Fruit fly (Drosophila melanogaster) whole organism, embryonic: ENCODE results near the gene CG13862.

ENCODE experiments used
- Asciz ChIP-seq: fragments of 200-800 bp; sonication (Bioruptor generic); optimal IDR thresholded peaks from 2 replicates; lab custom pipeline; 2017; ENCODE audit warnings: missing biosample characterization, mild to moderate bottlenecking, missing genetic modification characterization, missing genetic modification reagents
- Awh ChIP-seq: fragments of 200-800 bp; sonication (Bioruptor generic); IDR thresholded peaks from 2 replicates; pipeline ENCODE4, ENCODE4 v1.3.6; 2022; ENCODE audit warnings: missing biosample characterization, missing genetic modification characterization
- CG10321 ChIP-seq: fragments of 200-800 bp; sonication (Bioruptor generic); IDR thresholded peaks from 2 replicates; pipeline ENCODE4 v1.3.6; 2022; ENCODE audit warnings: missing biosample characterization, missing genetic modification characterization
- CG10366 ChIP-seq: fragments of 200-800 bp; sonication (Bioruptor generic); IDR thresholded peaks from 2 replicates; pipeline ENCODE4 v1.3.6; 2022; ENCODE audit warnings: missing biosample characterization, missing genetic modification characterization
- CG10979 ChIP-seq: fragments of 200-800 bp; sonication (Bioruptor generic); optimal IDR thresholded peaks from 2 replicates; lab custom pipeline; 2018; ENCODE audit warnings: missing biosample characterization, mild to moderate bottlenecking, missing genetic modification characterization, moderate library complexity
- CG11085 ChIP-seq: fragments of 200-800 bp; sonication (Bioruptor generic); IDR thresholded peaks from 2 replicates; pipeline ENCODE4 v1.3.6; 2022; ENCODE audit warnings: missing biosample characterization, missing genetic modification characterization
- CG1233 ChIP-seq: fragments of 200-800 bp; sonication (Bioruptor generic); optimal IDR thresholded peaks from 4 replicates; lab custom pipeline; 2018; ENCODE audit warnings: missing biosample characterization, mild to moderate bottlenecking, missing genetic modification characterization
- CG12744 ChIP-seq: fragments of 200-800 bp; sonication (Bioruptor generic); optimal IDR thresholded peaks from 2 replicates; lab custom pipeline; 2016; ENCODE audit warnings: missing biosample characterization, missing genetic modification characterization
- CG13775 ChIP-seq: fragments of 200-800 bp; sonication (Bioruptor generic); optimal IDR thresholded peaks from 3 replicates; lab custom pipeline; 2017; ENCODE audit warnings: missing biosample characterization, mild to moderate bottlenecking, missing genetic modification characterization
- CG16813 ChIP-seq: fragments of 200-800 bp; sonication (Bioruptor generic); IDR thresholded peaks from 3 replicates; pipeline ENCODE4 v1.3.6; 2022; ENCODE audit warnings: missing biosample characterization, missing genetic modification characterization; ENCODE audit not compliant: partially characterized antibody
- CG17568 ChIP-seq: fragments of 200-800 bp; sonication (Bioruptor generic); optimal IDR thresholded peaks from 2 replicates; lab custom pipeline; 2018; ENCODE audit warnings: missing biosample characterization, mild to moderate bottlenecking, missing genetic modification characterization, moderate library complexity
- CG4328 ChIP-seq: fragments of 200-800 bp; sonication (Bioruptor generic); optimal IDR thresholded peaks from 3 replicates; lab custom pipeline; 2017; ENCODE audit warnings: missing biosample characterization, missing genetic modification reagents, missing genetic modification characterization
- CG43689 ChIP-seq: fragments of 200-800 bp; sonication (Bioruptor generic); IDR thresholded peaks from 2 replicates; pipeline ENCODE4 v1.3.6; 2022; ENCODE audit warnings: missing biosample characterization, missing genetic modification characterization
- CG4854 ChIP-seq: fragments of 200-800 bp; sonication (Bioruptor generic); optimal IDR thresholded peaks from 2 replicates; lab custom pipeline; 2016; ENCODE audit warnings: missing biosample characterization, missing genetic modification characterization, inconsistent platforms
- CG6654 ChIP-seq: fragments of 200-800 bp; sonication (Bioruptor generic); optimal IDR thresholded peaks from 2 replicates; lab custom pipeline; 2017; ENCODE audit warnings: missing biosample characterization, mild to moderate bottlenecking, missing genetic modification characterization
- CG6791 ChIP-seq: fragments of 200-800 bp; sonication (Bioruptor generic); IDR thresholded peaks from 3 replicates; pipeline ENCODE4 v1.3.6; 2022; ENCODE audit warnings: missing biosample characterization, missing genetic modification characterization; ENCODE audit not compliant: partially characterized antibody
- CG7357 ChIP-seq: fragments of 200-800 bp; sonication (Bioruptor generic); IDR thresholded peaks from 3 replicates; pipeline ENCODE4 v1.3.6; 2022; ENCODE audit warnings: missing biosample characterization, missing genetic modification characterization
- CG7786 ChIP-seq: fragments of 200-800 bp; sonication (Bioruptor generic); optimal IDR thresholded peaks from 2 replicates; lab custom pipeline; 2016; ENCODE audit warnings: missing biosample characterization, missing genetic modification characterization
- CG9797 ChIP-seq: fragments of 200-800 bp; sonication (Bioruptor generic); optimal IDR thresholded peaks from 3 replicates; lab custom pipeline; 2018; ENCODE audit warnings: missing biosample characterization, mild to moderate bottlenecking, missing genetic modification characterization
- CG9932 ChIP-seq: fragments of 200-800 bp; sonication (Bioruptor generic); IDR thresholded peaks from 2 replicates; pipeline ENCODE4 v1.3.6; 2022; ENCODE audit warnings: missing biosample characterization, missing genetic modification characterization
- CTCF ChIP-seq: fragments of 200-800 bp; sonication (Bioruptor generic); optimal IDR thresholded peaks from 2 replicates; lab custom pipeline; 2017; ENCODE audit warnings: missing biosample characterization, mild to moderate bottlenecking, missing genetic modification characterization, moderate library complexity
- CrebB ChIP-seq: fragments of 200-800 bp; sonication (Bioruptor generic); optimal IDR thresholded peaks from 3 replicates; lab custom pipeline; 2018; ENCODE audit warnings: missing biosample characterization, mild to moderate bottlenecking, missing genetic modification characterization
- D19B ChIP-seq: fragments of 200-800 bp; sonication (Bioruptor generic); optimal IDR thresholded peaks from 2 replicates; lab custom pipeline; 2017; ENCODE audit warnings: missing biosample characterization, mild to moderate bottlenecking, missing genetic modification characterization
- Drgx ChIP-seq: fragments of 200-800 bp; sonication (Bioruptor generic); IDR thresholded peaks from 2 replicates; pipeline ENCODE4 v1.3.6; 2022; ENCODE audit warnings: missing biosample characterization, missing genetic modification characterization
- Gug ChIP-seq: fragments of 200-800 bp; sonication (Bioruptor generic); IDR thresholded peaks from 4 replicates; pipeline ENCODE4 v1.3.6; 2022; ENCODE audit warnings: missing biosample characterization, missing genetic modification characterization
- HLH3B ChIP-seq: fragments of 200-800 bp; sonication (Bioruptor generic); IDR thresholded peaks from 2 replicates; pipeline ENCODE4 v1.3.6; 2022; ENCODE audit warnings: missing biosample characterization, missing genetic modification characterization
- Hmx ChIP-seq: fragments of 200-800 bp; sonication (Bioruptor generic); optimal IDR thresholded peaks from 2 replicates; lab custom pipeline; 2016; ENCODE audit warnings: missing biosample characterization, missing genetic modification characterization
- Mrtf ChIP-seq: fragments of 200-800 bp; sonication (Bioruptor generic); IDR thresholded peaks from 3 replicates; pipeline ENCODE4 v1.3.6; 2022; ENCODE audit warnings: missing biosample characterization, missing genetic modification characterization
- Nf-YB ChIP-seq: fragments of 200-800 bp; sonication (Bioruptor generic); optimal IDR thresholded peaks from 3 replicates; lab custom pipeline; 2019; ENCODE audit warnings: missing biosample characterization, mild to moderate bottlenecking, missing genetic modification characterization, moderate library complexity
- Poxn ChIP-seq: fragments of 200-800 bp; sonication (Bioruptor generic); IDR thresholded peaks from 2 replicates; pipeline ENCODE4 v1.3.6; 2022; ENCODE audit warnings: missing biosample characterization, missing genetic modification characterization
- Xbp1 ChIP-seq: fragments of 200-800 bp; sonication (Bioruptor generic); optimal IDR thresholded peaks from 3 replicates; lab custom pipeline; 2016; ENCODE audit warnings: missing biosample characterization, mild to moderate bottlenecking, missing genetic modification characterization
- ab ChIP-seq: fragments of 200-800 bp; sonication (Bioruptor generic); optimal IDR thresholded peaks from 2 replicates; lab custom pipeline; 2016; ENCODE audit warnings: missing biosample characterization, missing genetic modification characterization
- abd-A ChIP-seq: fragments of 200-800 bp; sonication (Bioruptor generic); optimal IDR thresholded peaks from 3 replicates; lab custom pipeline; 2019; ENCODE audit warnings: missing biosample characterization, mild to moderate bottlenecking, missing genetic modification characterization, moderate library complexity
- amos ChIP-seq: fragments of 200-800 bp; sonication (Bioruptor generic); IDR thresholded peaks from 2 replicates; pipeline ENCODE4 v1.3.6; 2022; ENCODE audit warnings: missing biosample characterization, missing genetic modification characterization; ENCODE audit not compliant: partially characterized antibody
- cad ChIP-seq: fragments of >200 bp; optimal IDR thresholded peaks from 2 replicates; lab custom pipeline; 2017; ENCODE audit warnings: missing biosample characterization, missing genetic modification characterization
- chif ChIP-seq, 2 experiments: fragments of 200-800 bp; sonication (Bioruptor generic); optimal IDR thresholded peaks; 3 replicates each; lab custom pipeline; 2016; ENCODE audit warnings: missing biosample characterization in 2 of 2, missing genetic modification characterization in 2 of 2
- corto ChIP-seq: fragments of 200-800 bp; sonication (Bioruptor generic); optimal IDR thresholded peaks from 2 replicates; lab custom pipeline; 2016; ENCODE audit warnings: missing biosample characterization, mild to moderate bottlenecking, missing genetic modification characterization, moderate library complexity
- disco-r ChIP-seq: fragments of 200-800 bp; sonication (Bioruptor generic); optimal IDR thresholded peaks from 2 replicates; lab custom pipeline; 2016; ENCODE audit warnings: missing biosample characterization, missing genetic modification characterization
- ftz-f1 ChIP-seq: fragments of 200-800 bp; sonication (Bioruptor generic); optimal IDR thresholded peaks from 2 replicates; lab custom pipeline; 2016; ENCODE audit warnings: missing biosample characterization, missing genetic modification characterization
- grn ChIP-seq: fragments of 200-800 bp; sonication (Bioruptor generic); optimal IDR thresholded peaks from 3 replicates; lab custom pipeline; 2017; ENCODE audit warnings: missing biosample characterization, missing genetic modification characterization
- hth ChIP-seq: fragments of >200 bp; optimal IDR thresholded peaks from 2 replicates; lab custom pipeline; 2017; ENCODE audit warnings: inconsistent platforms
- ind ChIP-seq: fragments of 200-800 bp; sonication (Bioruptor generic); optimal IDR thresholded peaks from 3 replicates; lab custom pipeline; 2016; ENCODE audit warnings: missing biosample characterization, missing genetic modification characterization
- jing ChIP-seq: fragments of 200-800 bp; sonication (Bioruptor generic); optimal IDR thresholded peaks from 2 replicates; lab custom pipeline; 2018; ENCODE audit warnings: missing biosample characterization, mild to moderate bottlenecking, missing genetic modification characterization
- kni ChIP-seq: fragments of 200-800 bp; sonication (Bioruptor generic); optimal IDR thresholded peaks from 3 replicates; lab custom pipeline; 2017; ENCODE audit warnings: mild to moderate bottlenecking, missing biosample characterization, missing genetic modification reagents, missing genetic modification characterization
- sc ChIP-seq, 3 experiments: fragments of >200 bp in 2 of 3; fragments of 200-800 bp in 1 of 3; sonication (Bioruptor generic) in 1 of 3; optimal IDR thresholded peaks; 2 replicates in 2 of 3; 3 replicates in 1 of 3; lab custom pipeline; 2017; ENCODE audit warnings: mild to moderate bottlenecking in 1 of 3, missing biosample characterization in 1 of 3, missing genetic modification characterization in 1 of 3, missing genetic modification reagents in 1 of 3
- sens-2 ChIP-seq: fragments of 200-800 bp; sonication (Bioruptor generic); IDR thresholded peaks from 2 replicates; pipeline ENCODE4 v1.3.6; 2022; ENCODE audit warnings: missing biosample characterization, missing genetic modification characterization
- tap ChIP-seq: fragments of 200-800 bp; optimal IDR thresholded peaks from 3 replicates; lab custom pipeline; 2019; ENCODE audit warnings: missing biosample characterization, mild to moderate bottlenecking, missing genetic modification characterization, moderate library complexity
- tio ChIP-seq: fragments of 200-800 bp; sonication (Bioruptor generic); optimal IDR thresholded peaks from 2 replicates; lab custom pipeline; 2017; ENCODE audit warnings: missing biosample characterization, missing genetic modification characterization, inconsistent platforms
- twi ChIP-seq: fragments of 200-800 bp; optimal IDR thresholded peaks from 2 replicates; lab custom pipeline; 2019; ENCODE audit warnings: missing biosample characterization, mild to moderate bottlenecking, missing genetic modification characterization, moderate library complexity
- zen2 ChIP-seq: fragments of 200-800 bp; sonication (Bioruptor generic); IDR thresholded peaks from 3 replicates; pipeline ENCODE4 v1.3.6; 2022; ENCODE audit warnings: missing biosample characterization, missing genetic modification characterization; ENCODE audit not compliant: partially characterized antibody
- zfh1 ChIP-seq: fragments of 200-800 bp; sonication (Bioruptor generic); IDR thresholded peaks from 3 replicates; pipeline ENCODE4 v1.3.6; 2022; ENCODE audit warnings: missing biosample characterization, missing genetic modification characterization

Gene CG13862

dm6 chr3R:22368777-22369214, 37.0 kb downstream of the CG13862 start (continued):
- TF ChIP-seq CG9932 (GFP tag; lab: Robert Waterston, UW) (peak; percentile 82), CG13775 (GFP tag; lab: Kevin White, UChicago) (peak; percentile 64), jing (GFP tag; lab: Kevin White, UChicago) (peak; percentile 25), Xbp1 (GFP tag; lab: Kevin White, UChicago) (peak; percentile 56), hth (lab: Kevin White, UChicago) (no peak), Nf-YB (GFP tag; lab: Kevin White, UChicago) (peak; percentile 18), CG7786 (GFP tag; lab: Kevin White, UChicago) (no peak), abd-A (tag; lab: Kevin White, UChicago) (no peak), corto (GFP tag; lab: Kevin White, UChicago) (peak; percentile 69), CG4854 (GFP tag; lab: Kevin White, UChicago) (no peak), CG1233 (GFP tag; lab: Kevin White, UChicago) (no peak), HLH3B (GFP tag; lab: Robert Waterston, UW) (peak; percentile 83), ind (GFP tag; lab: Kevin White, UChicago) (peak; percentile 63), kni (GFP tag; lab: Kevin White, UChicago) (no peak), CG10366 (peak; percentile 76), CTCF (GFP tag; lab: Kevin White, UChicago) (no peak), ab (GFP tag; lab: Kevin White, UChicago) (no peak), Awh (GFP tag; lab: Robert Waterston, UW) (peak; percentile 56; the same call in 1 of the 2 replicates), CG11085 (GFP tag; lab: Robert Waterston, UW) (no peak; the same call in 1 of the 2 replicates), CG7357 (GFP tag; lab: Robert Waterston, UW) (peak; percentile 45; the same call in 1 of the 3 replicates), amos (GFP tag; lab: Robert Waterston, UW) (no peak), CG10321 (GFP tag; lab: Robert Waterston, UW) (peak; percentile 7; the same call in 1 of the 2 replicates), Asciz (GFP tag; lab: Kevin White, UChicago) (peak; percentile 30), Mrtf (GFP tag; lab: Robert Waterston, UW) (peak; percentile 55; the same call in 2 of the 3 replicates), CG43689 (GFP tag; lab: Robert Waterston, UW) (peak; percentile 28; the same call in 1 of the 2 replicates), Drgx (GFP tag; lab: Robert Waterston, UW) (peak; percentile 62), grn (GFP tag; lab: Kevin White, UChicago) (no peak), CG6654 (GFP tag; lab: Kevin White, UChicago) (no peak), CG17568 (GFP tag; lab: Kevin White, UChicago) (no peak), Hmx (peak; percentile 39), CG6791 (GFP tag; lab: Robert Waterston, UW) (0 out of 3 replicates have a peak, but pooled peaks have one; percentile 4), sens-2 (GFP tag; lab: Robert Waterston, UW) (peak; percentile 42; the same call in 1 of the 2 replicates), chif (GFP tag; optimal IDR thresholded peaks at IDR 0.05; lab: Kevin White, UChicago) (peak in 1 of 2 experiments; percentile 13), disco-r (GFP tag; lab: Kevin White, UChicago) (no peak), CG4328 (GFP tag; lab: Kevin White, UChicago) (peak; percentile 46), Gug (GFP tag; lab: Robert Waterston, UW) (peak; percentile 80), zfh1 (GFP tag; lab: Robert Waterston, UW) (peak; percentile 65; the same call in 2 of the 3 replicates), tio (peak; percentile 57), sc (optimal IDR thresholded peaks at IDR 0.05; lab: Kevin White, UChicago) (no peak), sc (GFP tag; optimal IDR thresholded peaks at IDR 0.05; lab: Kevin White, UChicago) (peak; percentile 17), CG12744 (no peak), CG9797 (GFP tag; lab: Kevin White, UChicago) (no peak), CrebB (tag; lab: Kevin White, UChicago) (no peak), Poxn (GFP tag; lab: Robert Waterston, UW) (peak; percentile 65; the same call in 1 of the 2 replicates), CG10979 (peak; percentile 34), CG16813 (GFP tag; lab: Robert Waterston, UW) (no peak), zen2 (no peak), tap (no peak), ftz-f1 (GFP tag; lab: Kevin White, UChicago) (no peak), cad (GFP tag; lab: Kevin White, UChicago) (no peak), twi (tag; lab: Kevin White, UChicago) (no peak), D19B (peak; percentile 94)
